Worm (Caenorhabditis elegans) whole organism, early embryonic: Measurements from ENCODE around the gene str-6.

ENCODE experiments used
- B0310.2 ChIP-seq: sonication (generic microtip); optimal IDR thresholded peaks from 2 replicates; lab custom pipeline; 2016; ENCODE audit warnings: mild to moderate bottlenecking, missing genetic modification characterization, missing compliant biosample characterization
- F13C5.2 ChIP-seq: sonication (generic microtip); optimal IDR thresholded peaks from 2 replicates; lab custom pipeline; 2017; ENCODE audit warnings: mild to moderate bottlenecking, missing genetic modification characterization, inconsistent platforms, missing compliant biosample characterization
- aly-1 ChIP-seq: sonication (generic microtip); optimal IDR thresholded peaks from 2 replicates; lab custom pipeline; 2016; ENCODE audit warnings: missing genetic modification characterization, missing compliant biosample characterization
- ama-1 ChIP-seq: fragments of 150-350 bp; optimal IDR thresholded peaks from 2 replicates; lab custom pipeline; 2014
- ceh-13 ChIP-seq: fragments of 200-800 bp; sonication (Bioruptor generic); optimal IDR thresholded peaks from 2 replicates; lab custom pipeline; 2018; ENCODE audit warnings: mild to moderate bottlenecking, missing genetic modification characterization, missing compliant biosample characterization
- ceh-36 ChIP-seq: sonication (generic microtip); optimal IDR thresholded peaks from 2 replicates; lab custom pipeline; 2016; ENCODE audit warnings: missing genetic modification characterization, inconsistent platforms, missing compliant biosample characterization
- ets-7 ChIP-seq: sonication (generic microtip); optimal IDR thresholded peaks from 2 replicates; lab custom pipeline; 2016; ENCODE audit warnings: missing genotype, missing genetic modification characterization, missing compliant biosample characterization
- flt-1 ChIP-seq: fragments of 200-800 bp; sonication (Bioruptor generic); IDR thresholded peaks from 2 replicates; pipeline ENCODE4 v1.3.6; 2022; ENCODE audit warnings: missing genetic modification characterization, missing compliant biosample characterization
- hmbx-1 ChIP-seq: sonication (generic microtip); optimal IDR thresholded peaks from 2 replicates; lab custom pipeline; 2016; ENCODE audit warnings: mild to moderate bottlenecking, missing genetic modification characterization, missing compliant biosample characterization
- hmg-4 ChIP-seq: fragments of 200-800 bp; sonication (Bioruptor generic); optimal IDR thresholded peaks from 2 replicates; lab custom pipeline; 2018; ENCODE audit warnings: mild to moderate bottlenecking, missing genetic modification characterization, missing compliant biosample characterization
- hnd-1 ChIP-seq: sonication (generic microtip); optimal IDR thresholded peaks from 2 replicates; lab custom pipeline; 2016; ENCODE audit warnings: missing genetic modification characterization, missing compliant biosample characterization
- pes-1 ChIP-seq: fragments of 200-800 bp; sonication (Bioruptor generic); IDR thresholded peaks from 2 replicates; pipeline ENCODE4 v1.3.6; 2022; ENCODE audit warnings: missing genetic modification reagents, missing genetic modification characterization, missing compliant biosample characterization
- scrt-1 ChIP-seq: fragments of 200-800 bp; sonication (Bioruptor generic); IDR thresholded peaks from 2 replicates; pipeline ENCODE4 v1.3.6; 2022; ENCODE audit warnings: missing genetic modification characterization, missing compliant biosample characterization
- sea-1 ChIP-seq: fragments of 200-800 bp; sonication (Bioruptor generic); conservative IDR thresholded peaks from 2 replicates; pipeline ENCODE4 v1.3.6; 2022; ENCODE audit warnings: missing genetic modification characterization, missing compliant biosample characterization
- tbx-11 ChIP-seq: fragments of 200-800 bp; sonication (Bioruptor generic); IDR thresholded peaks from 2 replicates; pipeline ENCODE4 v1.3.6; 2022; ENCODE audit warnings: missing genetic modification characterization, missing compliant biosample characterization
- tbx-37 ChIP-seq: fragments of 200-800 bp; sonication (Bioruptor generic); conservative IDR thresholded peaks from 2 replicates; pipeline ENCODE4 v1.3.6; 2022; ENCODE audit warnings: missing genetic modification reagents, missing genetic modification characterization, missing compliant biosample characterization
- tra-4 ChIP-seq: sonication (generic microtip); optimal IDR thresholded peaks from 2 replicates; lab custom pipeline; 2017; ENCODE audit warnings: missing genetic modification characterization, missing compliant biosample characterization

str-6 gene

DNA sequence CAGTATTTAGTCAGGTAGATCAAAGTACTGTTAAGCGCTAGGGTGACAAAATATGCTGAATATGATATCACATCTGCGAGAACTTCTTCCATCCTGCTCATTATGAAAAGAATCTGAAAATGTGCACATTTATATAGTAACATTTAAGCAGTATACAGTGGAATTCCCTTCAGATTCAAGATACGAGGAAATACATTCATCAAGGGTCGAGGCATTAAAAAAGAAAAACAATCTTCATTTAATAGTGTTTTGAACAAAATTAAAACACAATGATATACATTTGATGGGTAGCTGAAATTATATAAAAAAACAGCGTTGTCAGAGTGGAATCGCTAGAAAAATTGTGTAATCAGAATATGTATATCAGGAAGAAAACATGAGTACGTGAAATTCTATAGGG lies 14.3 kb downstream of the str-6 start, which contains the start of gene str-27:
Gene str-27, minus strand, starts transcription at position 101 of the 400 bp plus-strand sequence.
- TF ChIP-seq pes-1 (GFP tag; lab: Robert Waterston, UW), result no peak

DNA sequence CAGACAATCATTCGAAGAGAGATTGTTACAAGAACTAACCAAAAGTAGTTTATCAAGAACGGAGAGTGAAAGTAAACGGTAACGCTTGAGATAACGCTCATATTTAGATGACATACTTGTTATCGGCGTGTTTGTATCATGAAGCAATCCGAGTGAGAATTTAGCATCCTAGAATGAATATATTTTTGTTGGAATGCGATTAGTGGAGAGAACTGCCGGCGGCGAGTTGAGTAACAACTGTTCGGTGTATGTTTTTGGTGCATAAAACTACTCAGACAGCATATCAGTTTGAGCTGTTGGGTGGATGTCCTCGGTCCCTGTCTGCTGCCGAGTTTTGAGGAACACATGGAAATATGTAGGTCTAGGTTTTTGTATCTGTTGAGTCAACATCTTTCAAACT lies 16.5 kb downstream of the str-6 start, which contains the start of gene T23D5.3:
Gene T23D5.3, minus strand, starts transcription at position 101 of the 400 bp plus-strand sequence.
- TF ChIP-seq hnd-1 (tag; lab: Kevin White, UChicago) (no peak), tbx-11 (GFP tag; lab: Robert Waterston, UW) (no peak), ceh-36 (tag; lab: Kevin White, UChicago) (no peak), sea-1 (GFP tag; lab: Robert Waterston, UW) (no peak), tbx-37 (GFP tag; lab: Robert Waterston, UW) (no peak)

DNA sequence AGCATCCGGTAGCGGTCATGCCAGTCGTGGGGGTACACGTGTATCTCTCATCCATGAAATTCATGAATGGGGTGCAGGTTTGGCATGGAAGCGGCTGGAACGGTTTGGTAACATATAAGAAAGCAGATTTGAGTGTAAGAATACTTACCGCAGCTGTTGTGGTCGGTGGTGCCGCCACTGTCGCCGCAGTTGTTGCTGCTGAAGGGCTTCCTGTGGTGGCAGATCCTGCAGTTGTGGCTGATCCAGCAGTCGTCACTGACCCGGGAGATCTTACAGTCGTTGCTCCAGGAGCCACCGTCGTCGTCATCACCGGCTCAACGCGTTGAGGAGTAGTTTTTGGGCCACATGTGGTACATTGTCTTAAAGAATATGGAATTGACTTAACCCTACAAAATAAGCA lies 17.0 kb downstream of the str-6 start:
- TF ChIP-seq tbx-11 (GFP tag; lab: Robert Waterston, UW), result no peak

- TF ChIP-seq tra-4 (no peak), flt-1 (GFP tag; lab: Robert Waterston, UW) (no peak), ceh-13 (GFP tag; lab: Kevin White, UChicago) (no peak), tbx-37 (GFP tag; lab: Robert Waterston, UW) (no peak), hmbx-1 (tag; lab: Kevin White, UChicago) (no peak), scrt-1 (no peak), ets-7 (tag; lab: Kevin White, UChicago) (no peak), pes-1 (GFP tag; lab: Robert Waterston, UW) (no peak), sea-1 (GFP tag; lab: Robert Waterston, UW) (no peak), aly-1 (tag; lab: Kevin White, UChicago) (no peak), ceh-36 (tag; lab: Kevin White, UChicago) (no peak), hmg-4 (GFP tag; lab: Kevin White, UChicago) (no peak), ama-1 (lab: Kevin White, UChicago) (no peak), F13C5.2 (tag; lab: Kevin White, UChicago) (no peak), hnd-1 (tag; lab: Kevin White, UChicago) (no peak), B0310.2 (tag; lab: Kevin White, UChicago) (no peak), tbx-11 (GFP tag; lab: Robert Waterston, UW) (no peak)
These were observed 17.8 kb downstream of the str-6 start, which contains the start of gene str-38 for ce11 chrV:15732209-15732608. TSS of gene str-38 (minus strand) at chrV:15732309.

DNA sequence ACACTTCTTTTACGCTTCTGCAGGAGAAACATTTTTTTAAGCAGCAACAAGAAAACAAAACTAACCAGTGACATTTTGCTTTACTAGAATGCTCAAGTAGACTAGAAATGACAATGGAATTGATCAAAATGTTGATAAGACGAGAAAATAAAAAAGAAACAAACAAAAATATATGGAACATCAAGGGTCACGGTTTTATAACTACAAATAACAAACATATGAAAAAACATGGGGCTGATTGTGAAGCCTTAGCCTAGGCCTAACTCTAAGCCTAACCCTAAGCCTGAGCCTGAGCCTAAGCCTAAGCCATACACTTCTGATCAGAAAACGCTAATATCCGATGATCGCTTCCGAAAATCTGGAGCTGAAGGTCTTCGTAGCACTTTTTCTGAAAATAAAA lies 19.6 kb downstream of the str-6 start, which contains the start of gene Y6E2A.10:
Gene Y6E2A.10, minus strand, starts transcription at position 101 of the 400 bp plus-strand sequence.
- TF ChIP-seq F13C5.2 (tag; lab: Kevin White, UChicago) (no peak), pes-1 (GFP tag; lab: Robert Waterston, UW) (no peak), tbx-11 (GFP tag; lab: Robert Waterston, UW) (no peak), tra-4 (no peak), hnd-1 (tag; lab: Kevin White, UChicago) (no peak), hmg-4 (GFP tag; lab: Kevin White, UChicago) (no peak), aly-1 (tag; lab: Kevin White, UChicago) (no peak), sea-1 (GFP tag; lab: Robert Waterston, UW) (no peak), ets-7 (tag; lab: Kevin White, UChicago) (no peak), hmbx-1 (tag; lab: Kevin White, UChicago) (no peak), flt-1 (GFP tag; lab: Robert Waterston, UW) (no peak), ceh-13 (GFP tag; lab: Kevin White, UChicago) (no peak), ama-1 (lab: Kevin White, UChicago) (no peak), scrt-1 (no peak), ceh-36 (tag; lab: Kevin White, UChicago) (no peak), B0310.2 (tag; lab: Kevin White, UChicago) (no peak), tbx-37 (GFP tag; lab: Robert Waterston, UW) (no peak)

- TF ChIP-seq hmbx-1 (tag; lab: Kevin White, UChicago), result no peak
- TF ChIP-seq tbx-11 (GFP tag; lab: Robert Waterston, UW), result no peak
- TF ChIP-seq ets-7 (tag; lab: Kevin White, UChicago), result no peak
- no peak for TF ChIP-seq tra-4
- no peak for TF ChIP-seq scrt-1
- TF ChIP-seq ceh-13 (GFP tag; lab: Kevin White, UChicago), result no peak
- no peak for TF ChIP-seq B0310.2 (tag; lab: Kevin White, UChicago)
- no peak for TF ChIP-seq ama-1 (lab: Kevin White, UChicago)
- TF ChIP-seq sea-1 (GFP tag; lab: Robert Waterston, UW), result no peak
- TF ChIP-seq hnd-1 (tag; lab: Kevin White, UChicago), result no peak
- TF ChIP-seq flt-1 (GFP tag; lab: Robert Waterston, UW), result no peak
- TF ChIP-seq pes-1 (GFP tag; lab: Robert Waterston, UW), result no peak
- TF ChIP-seq tbx-37 (GFP tag; lab: Robert Waterston, UW), result no peak
- TF ChIP-seq ceh-36 (tag; lab: Kevin White, UChicago), result no peak
- no peak for TF ChIP-seq hmg-4 (GFP tag; lab: Kevin White, UChicago)
- TF ChIP-seq aly-1 (tag; lab: Kevin White, UChicago), result no peak
- no peak for TF ChIP-seq F13C5.2 (tag; lab: Kevin White, UChicago)
These were observed 23.4 kb downstream of the str-6 start, which contains the start of the genes irld-57 and sfxn-1.3 for ce11 chrV:15726610-15727009. TSS of gene irld-57 (minus strand) at chrV:15726710. TSS of gene sfxn-1.3 (plus strand) at chrV:15726841.

ce11 chrV:15721888-15722287 lies 28.1 kb downstream of the str-6 start, which contains the start of gene srh-140:
TSS of gene srh-140 (plus strand) at chrV:15722188.
- TF ChIP-seq F13C5.2 (tag; lab: Kevin White, UChicago), result no peak
- TF ChIP-seq flt-1 (GFP tag; lab: Robert Waterston, UW), result no peak
- TF ChIP-seq scrt-1, result no peak
- no peak for TF ChIP-seq hmg-4 (GFP tag; lab: Kevin White, UChicago)
- TF ChIP-seq hmbx-1 (tag; lab: Kevin White, UChicago), result no peak
- no peak for TF ChIP-seq ama-1 (lab: Kevin White, UChicago)
- no peak for TF ChIP-seq tbx-11 (GFP tag; lab: Robert Waterston, UW)
- TF ChIP-seq hnd-1 (tag; lab: Kevin White, UChicago), result no peak
- TF ChIP-seq aly-1 (tag; lab: Kevin White, UChicago), result no peak
- TF ChIP-seq ceh-36 (tag; lab: Kevin White, UChicago), result no peak
- no peak for TF ChIP-seq tra-4
- no peak for TF ChIP-seq tbx-37 (GFP tag; lab: Robert Waterston, UW)
- no peak for TF ChIP-seq sea-1 (GFP tag; lab: Robert Waterston, UW)
- no peak for TF ChIP-seq pes-1 (GFP tag; lab: Robert Waterston, UW)
- TF ChIP-seq ets-7 (tag; lab: Kevin White, UChicago), result no peak
- TF ChIP-seq ceh-13 (GFP tag; lab: Kevin White, UChicago), result no peak
- TF ChIP-seq B0310.2 (tag; lab: Kevin White, UChicago), result no peak
